Worm (Caenorhabditis elegans): ENCODE data around the gene W06D11.2.
"Not testable (repeated sequence)": the region's sequence is repeated elsewhere in the genome, so short reads cannot be mapped to it uniquely, and the experiment has no call there.

DNA sequence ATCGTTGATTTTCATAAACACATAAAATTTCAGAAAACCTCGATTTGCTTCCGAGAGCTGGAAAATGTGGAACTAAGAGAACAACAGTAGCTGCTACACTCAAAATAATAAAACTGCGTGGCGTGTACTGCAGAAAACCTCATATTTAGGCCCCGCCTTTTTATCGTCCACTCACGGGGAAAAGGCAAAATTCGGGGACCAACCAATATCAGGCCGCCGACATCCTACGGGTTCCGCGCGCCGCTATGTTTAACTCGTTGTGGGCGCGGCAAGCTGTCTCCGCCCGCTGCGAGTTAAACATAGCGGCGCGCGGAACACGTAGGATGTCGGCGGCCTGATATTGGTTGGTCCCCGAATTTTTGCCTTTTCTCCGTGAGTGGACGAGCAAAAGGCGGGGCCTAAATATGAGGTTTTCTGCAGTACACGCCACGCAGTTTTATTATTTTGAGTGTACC lies 11.5 kb upstream of the W06D11.2 start, which contains the start of gene F17A2.16:
- TF ChIP-seq tab-1 (GFP tag; IDR thresholded peaks at IDR 0.05); ztf-23 (GFP tag; IDR thresholded peaks at IDR 0.05); klf-2 (GFP tag; conservative IDR thresholded peaks at IDR 0.05): not testable (repeated sequence)
